Fruit fly (Drosophila melanogaster) whole organism, embryonic: ENCODE results near the gene Cyp18a1.

ENCODE experiments used
- Atf3 ChIP-seq: fragments of 200-800 bp; sonication (Bioruptor generic); optimal IDR thresholded peaks from 3 replicates; lab custom pipeline; 2016; ENCODE audit warnings: missing biosample characterization, missing genetic modification characterization
- CG10654 ChIP-seq: fragments of 200-800 bp; sonication (Bioruptor generic); optimal IDR thresholded peaks from 2 replicates; lab custom pipeline; 2016; ENCODE audit warnings: missing biosample characterization, missing genetic modification characterization
- CG11093 ChIP-seq: fragments of 200-800 bp; sonication (Bioruptor generic); IDR thresholded peaks from 3 replicates; pipeline ENCODE4 v1.3.6; 2022; ENCODE audit warnings: missing biosample characterization, missing genetic modification characterization
- CG11560 ChIP-seq: fragments of 200-800 bp; sonication (Bioruptor generic); IDR thresholded peaks from 3 replicates; pipeline ENCODE4 v1.3.6; 2022; ENCODE audit warnings: missing biosample characterization, missing genetic modification characterization
- CG13296 ChIP-seq: fragments of 200-800 bp; sonication (Bioruptor generic); optimal IDR thresholded peaks from 3 replicates; lab custom pipeline; 2018; ENCODE audit warnings: missing biosample characterization, mild to moderate bottlenecking, missing genetic modification characterization
- CG14050 ChIP-seq: fragments of 200-800 bp; sonication (Bioruptor generic); IDR thresholded peaks from 3 replicates; pipeline ENCODE4 v1.3.6; 2022; ENCODE audit warnings: missing biosample characterization, missing genetic modification characterization
- CG14441 ChIP-seq: fragments of 200-800 bp; sonication (Bioruptor generic); IDR thresholded peaks from 2 replicates; pipeline ENCODE4 v1.3.6; 2022; ENCODE audit warnings: missing biosample characterization, missing genetic modification characterization
- CG15479 ChIP-seq: fragments of 200-800 bp; sonication (Bioruptor generic); optimal IDR thresholded peaks from 3 replicates; lab custom pipeline; 2019; ENCODE audit warnings: missing biosample characterization, mild to moderate bottlenecking, missing genetic modification characterization, moderate library complexity
- CG1647 ChIP-seq: fragments of 200-800 bp; sonication (Bioruptor generic); optimal IDR thresholded peaks from 3 replicates; lab custom pipeline; 2016; ENCODE audit warnings: missing biosample characterization, missing genetic modification characterization
- CG16813 ChIP-seq: fragments of 200-800 bp; sonication (Bioruptor generic); IDR thresholded peaks from 3 replicates; pipeline ENCODE4 v1.3.6; 2022; ENCODE audit warnings: missing biosample characterization, missing genetic modification characterization; ENCODE audit not compliant: partially characterized antibody
- CG31224 ChIP-seq: fragments of 200-800 bp; sonication (Bioruptor generic); IDR thresholded peaks from 2 replicates; pipeline ENCODE4 v1.3.6; 2022; ENCODE audit warnings: missing biosample characterization, missing genetic modification characterization
- CG32772 ChIP-seq: fragments of 200-800 bp; sonication (Bioruptor generic); IDR thresholded peaks from 2 replicates; pipeline ENCODE4 v1.3.6; 2022; ENCODE audit warnings: missing biosample characterization, missing genetic modification characterization
- CG3995 ChIP-seq: fragments of 200-800 bp; sonication (Bioruptor generic); optimal IDR thresholded peaks from 3 replicates; lab custom pipeline; 2016; ENCODE audit warnings: missing biosample characterization, missing genetic modification characterization
- CG4328 ChIP-seq: fragments of 200-800 bp; sonication (Bioruptor generic); optimal IDR thresholded peaks from 3 replicates; lab custom pipeline; 2017; ENCODE audit warnings: missing biosample characterization, missing genetic modification reagents, missing genetic modification characterization
- CG4360 ChIP-seq: fragments of 200-800 bp; sonication (Bioruptor generic); IDR thresholded peaks from 2 replicates; pipeline ENCODE4 v1.3.6; 2022; ENCODE audit warnings: missing biosample characterization, missing genetic modification characterization
- CG43689 ChIP-seq: fragments of 200-800 bp; sonication (Bioruptor generic); IDR thresholded peaks from 2 replicates; pipeline ENCODE4 v1.3.6; 2022; ENCODE audit warnings: missing biosample characterization, missing genetic modification characterization
- CG4404 ChIP-seq: fragments of 200-800 bp; sonication (Bioruptor generic); IDR thresholded peaks from 2 replicates; pipeline ENCODE4 v1.3.6; 2022; ENCODE audit warnings: missing biosample characterization, missing genetic modification characterization
- CG4820 ChIP-seq: fragments of 200-800 bp; sonication (Bioruptor generic); optimal IDR thresholded peaks from 3 replicates; lab custom pipeline; 2016; ENCODE audit warnings: missing biosample characterization, missing genetic modification characterization
- CG6813 ChIP-seq: fragments of 200-800 bp; sonication (Bioruptor generic); optimal IDR thresholded peaks from 2 replicates; lab custom pipeline; 2017; ENCODE audit warnings: missing biosample characterization, missing genetic modification characterization, mild to moderate bottlenecking, moderate library complexity, missing genetic modification reagents
- CG6854 ChIP-seq: fragments of 200-800 bp; sonication (Bioruptor generic); optimal IDR thresholded peaks from 3 replicates; lab custom pipeline; 2017; ENCODE audit warnings: missing biosample characterization, mild to moderate bottlenecking, missing genetic modification characterization
- CG7271 ChIP-seq: fragments of 200-800 bp; sonication (Bioruptor generic); optimal IDR thresholded peaks from 2 replicates; lab custom pipeline; 2018; ENCODE audit warnings: missing biosample characterization, mild to moderate bottlenecking, missing genetic modification characterization, moderate library complexity
- CG7786 ChIP-seq: fragments of 200-800 bp; sonication (Bioruptor generic); optimal IDR thresholded peaks from 2 replicates; lab custom pipeline; 2016; ENCODE audit warnings: missing biosample characterization, missing genetic modification characterization
- CG8478 ChIP-seq: fragments of >200 bp; optimal IDR thresholded peaks from 2 replicates; lab custom pipeline; 2018
- D19A ChIP-seq: fragments of 200-800 bp; optimal IDR thresholded peaks from 3 replicates; lab custom pipeline; 2019; ENCODE audit warnings: missing biosample characterization, mild to moderate bottlenecking, missing genetic modification characterization, moderate library complexity
- E2f2 ChIP-seq: fragments of 200-800 bp; sonication (Bioruptor generic); IDR thresholded peaks from 2 replicates; pipeline ENCODE4 v1.3.6; 2022; ENCODE audit warnings: missing biosample characterization, missing genetic modification characterization
- Eip74EF ChIP-seq, 2 experiments: fragments of 200-800 bp in 1 of 2; fragments of >200 bp in 1 of 2; sonication (Bioruptor generic) in 1 of 2; optimal IDR thresholded peaks; 2 replicates each; lab custom pipeline; 2017 to 2019; ENCODE audit warnings: missing biosample characterization in 2 of 2, missing genetic modification characterization in 2 of 2, mild to moderate bottlenecking in 1 of 2, moderate library complexity in 1 of 2
- HHEX ChIP-seq: fragments of 200-800 bp; sonication (Bioruptor generic); optimal IDR thresholded peaks from 3 replicates; lab custom pipeline; 2017; ENCODE audit warnings: missing biosample characterization, mild to moderate bottlenecking, missing genetic modification characterization, missing genetic modification reagents
- HLH3B ChIP-seq: fragments of 200-800 bp; sonication (Bioruptor generic); IDR thresholded peaks from 2 replicates; pipeline ENCODE4 v1.3.6; 2022; ENCODE audit warnings: missing biosample characterization, missing genetic modification characterization
- Hr3 ChIP-seq: fragments of 200-800 bp; sonication (Bioruptor generic); optimal IDR thresholded peaks from 3 replicates; lab custom pipeline; 2016; ENCODE audit warnings: missing biosample characterization, missing genetic modification characterization
- Jarid2 ChIP-seq: fragments of 200-800 bp; sonication (Bioruptor generic); optimal IDR thresholded peaks from 3 replicates; lab custom pipeline; 2017; ENCODE audit warnings: mild to moderate bottlenecking, missing biosample characterization, missing genetic modification reagents, missing genetic modification characterization
- Meics ChIP-seq: fragments of 200-800 bp; sonication (Bioruptor generic); optimal IDR thresholded peaks from 2 replicates; lab custom pipeline; 2017; ENCODE audit warnings: missing biosample characterization, mild to moderate bottlenecking, missing genetic modification characterization
- Myb ChIP-seq: fragments of 200-800 bp; sonication (Bioruptor generic); optimal IDR thresholded peaks from 2 replicates; lab custom pipeline; 2016; ENCODE audit warnings: missing biosample characterization, missing genetic modification characterization
- Ptx1 ChIP-seq: fragments of 200-800 bp; sonication (Bioruptor generic); IDR thresholded peaks from 2 replicates; pipeline ENCODE4 v1.3.6; 2022; ENCODE audit warnings: missing biosample characterization, missing genetic modification characterization
- Sox102F ChIP-seq: fragments of 200-800 bp; sonication (Bioruptor generic); optimal IDR thresholded peaks from 2 replicates; lab custom pipeline; 2018; ENCODE audit warnings: missing biosample characterization, mild to moderate bottlenecking, missing genetic modification characterization, moderate library complexity
- Xbp1 ChIP-seq: fragments of 200-800 bp; sonication (Bioruptor generic); optimal IDR thresholded peaks from 3 replicates; lab custom pipeline; 2016; ENCODE audit warnings: missing biosample characterization, mild to moderate bottlenecking, missing genetic modification characterization
- ase ChIP-seq: fragments of 200-800 bp; sonication (Bioruptor generic); IDR thresholded peaks from 3 replicates; pipeline ENCODE4 v1.3.6; 2022; ENCODE audit warnings: missing biosample characterization, missing genetic modification characterization
- chm ChIP-seq: fragments of 200-800 bp; sonication (Bioruptor generic); IDR thresholded peaks from 2 replicates; pipeline ENCODE4 v1.3.6; 2022; ENCODE audit warnings: missing biosample characterization, missing genetic modification characterization
- dimm ChIP-seq: fragments of 200-800 bp; sonication (Bioruptor generic); IDR thresholded peaks from 2 replicates; pipeline ENCODE4 v1.3.6; 2022; ENCODE audit warnings: missing biosample characterization, missing genetic modification characterization
- exex ChIP-seq: fragments of 200-800 bp; sonication (Bioruptor generic); optimal IDR thresholded peaks from 4 replicates; lab custom pipeline; 2018; ENCODE audit warnings: missing biosample characterization, mild to moderate bottlenecking, missing genetic modification characterization, moderate library complexity
- gcm ChIP-seq: fragments of 200-800 bp; sonication (Bioruptor generic); optimal IDR thresholded peaks from 2 replicates; lab custom pipeline; 2019; ENCODE audit warnings: missing biosample characterization, mild to moderate bottlenecking, missing genetic modification characterization, moderate library complexity
- gsb ChIP-seq: fragments of 200-800 bp; sonication (Bioruptor generic); IDR thresholded peaks from 2 replicates; pipeline ENCODE4 v1.3.6; 2022; ENCODE audit warnings: missing biosample characterization, missing genetic modification characterization
- h ChIP-seq: fragments of >200 bp; optimal IDR thresholded peaks from 2 replicates; lab custom pipeline; 2017
- insv ChIP-seq, 2 experiments: fragments of 200-800 bp; sonication (Bioruptor generic); optimal IDR thresholded peaks; 3 replicates each; lab custom pipeline; 2016 to 2018; ENCODE audit warnings: missing biosample characterization in 2 of 2, missing genetic modification characterization in 2 of 2
- inv ChIP-seq: fragments of 200-800 bp; sonication (Bioruptor generic); IDR thresholded peaks from 2 replicates; pipeline ENCODE4 v1.3.6; 2022; ENCODE audit warnings: missing biosample characterization, missing genetic modification characterization; ENCODE audit not compliant: partially characterized antibody
- kay ChIP-seq: fragments of 200-800 bp; sonication (Bioruptor generic); optimal IDR thresholded peaks from 2 replicates; lab custom pipeline; 2016; ENCODE audit warnings: missing biosample characterization, missing genetic modification characterization
- shn ChIP-seq: fragments of 200-800 bp; sonication (Bioruptor generic); optimal IDR thresholded peaks from 3 replicates; lab custom pipeline; 2016; ENCODE audit warnings: missing biosample characterization, missing genetic modification characterization
- sisA ChIP-seq: fragments of 200-800 bp; sonication (Bioruptor generic); IDR thresholded peaks from 2 replicates; pipeline ENCODE4 v1.3.6; 2022; ENCODE audit warnings: missing biosample characterization, missing genetic modification characterization
- sob ChIP-seq: fragments of 200-800 bp; sonication (Bioruptor generic); IDR thresholded peaks from 2 replicates; pipeline ENCODE4 v1.3.6; 2022; ENCODE audit warnings: missing biosample characterization, missing genetic modification characterization
- tin ChIP-seq: fragments of 200-800 bp; sonication (Bioruptor generic); optimal IDR thresholded peaks from 3 replicates; lab custom pipeline; 2016; ENCODE audit warnings: missing biosample characterization, missing genetic modification characterization
- trem ChIP-seq: fragments of 200-800 bp; optimal IDR thresholded peaks from 3 replicates; lab custom pipeline; 2019; ENCODE audit warnings: missing biosample characterization, mild to moderate bottlenecking, missing genetic modification characterization, moderate library complexity
- wek ChIP-seq: fragments of 200-800 bp; sonication (Bioruptor generic); optimal IDR thresholded peaks from 3 replicates; lab custom pipeline; 2018; ENCODE audit warnings: missing biosample characterization, mild to moderate bottlenecking, missing genetic modification characterization, moderate library complexity
- zfh1 ChIP-seq: fragments of 200-800 bp; sonication (Bioruptor generic); IDR thresholded peaks from 3 replicates; pipeline ENCODE4 v1.3.6; 2022; ENCODE audit warnings: missing biosample characterization, missing genetic modification characterization

Cyp18a1 gene

DNA sequence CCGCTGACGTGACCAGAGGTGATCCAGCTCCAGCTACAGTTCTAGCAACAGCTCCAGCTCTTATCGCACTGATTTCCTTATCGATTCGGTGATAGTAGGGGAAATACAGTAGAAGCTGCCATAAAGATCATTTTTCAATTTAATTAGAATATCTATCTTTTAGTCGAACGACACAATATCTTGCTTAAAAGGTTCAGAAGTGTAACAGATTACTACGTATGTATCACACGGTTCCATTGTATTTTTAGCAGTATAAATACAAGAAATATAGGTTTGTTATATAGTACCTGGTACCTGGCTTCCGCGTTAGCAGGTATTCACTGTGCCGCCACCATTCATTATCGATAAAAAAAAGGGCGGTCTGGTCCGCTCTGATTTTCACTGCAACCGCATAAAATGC, 48.0 kb downstream of the Cyp18a1 start (continued):
- TF ChIP-seq Atf3 (GFP tag; lab: Kevin White, UChicago) (peak; percentile 59), dimm (GFP tag; lab: Robert Waterston, UW) (no peak), HLH3B (peak; percentile 80), zfh1 (GFP tag; lab: Robert Waterston, UW) (peak; percentile 79), Ptx1 (GFP tag; lab: Robert Waterston, UW) (peak; percentile 81), CG1647 (peak; percentile 76), CG15479 (GFP tag; lab: Kevin White, UChicago) (no peak), Eip74EF (GFP tag; optimal IDR thresholded peaks at IDR 0.05; lab: Kevin White, UChicago) (peak in 1 of 2 experiments; percentile 25), CG11560 (tag; lab: Robert Waterston, UW) (peak; percentile 36; the same call in 1 of the 3 replicates), CG43689 (GFP tag; lab: Robert Waterston, UW) (peak; percentile 44; the same call in 1 of the 2 replicates), CG3995 (GFP tag; lab: Kevin White, UChicago) (peak; percentile 41), chm (GFP tag; lab: Robert Waterston, UW) (peak; percentile 70; the same call in 1 of the 2 replicates), gcm (GFP tag; lab: Kevin White, UChicago) (peak; percentile 77), CG11093 (GFP tag; lab: Robert Waterston, UW) (no peak; the same call in 2 of the 3 replicates), insv (GFP tag; optimal IDR thresholded peaks at IDR 0.05; lab: Kevin White, UChicago) (no peak), CG4404 (GFP tag; lab: Robert Waterston, UW) (peak; percentile 59), CG6854 (GFP tag; lab: Kevin White, UChicago) (peak; percentile 63), tin (GFP tag; lab: Kevin White, UChicago) (peak; percentile 80), ase (GFP tag; lab: Robert Waterston, UW) (peak; percentile 62; the same call in 1 of the 3 replicates), sob (peak; percentile 79), Myb (GFP tag; lab: Kevin White, UChicago) (peak; percentile 48), CG7786 (GFP tag; lab: Kevin White, UChicago) (peak; percentile 77), Sox102F (GFP tag; lab: Kevin White, UChicago) (peak; percentile 89), E2f2 (GFP tag; lab: Robert Waterston, UW) (peak; percentile 53; the same call in 1 of the 2 replicates), CG14441 (GFP tag; lab: Robert Waterston, UW) (peak; percentile 81), gsb (GFP tag; lab: Robert Waterston, UW) (peak; percentile 61), trem (tag; lab: Kevin White, UChicago) (peak; percentile 56), CG16813 (no peak), D19A (tag; lab: Kevin White, UChicago) (peak; percentile 79), Hr3 (GFP tag; lab: Kevin White, UChicago) (peak; percentile 69), Meics (GFP tag; lab: Kevin White, UChicago) (peak; percentile 84), CG4328 (GFP tag; lab: Kevin White, UChicago) (peak; percentile 68), Xbp1 (peak; percentile 85), CG32772 (GFP tag; lab: Robert Waterston, UW) (peak; percentile 80), sisA (GFP tag; lab: Robert Waterston, UW) (peak; percentile 83), inv (no peak), shn (GFP tag; lab: Kevin White, UChicago) (peak; percentile 17), CG31224 (GFP tag; lab: Robert Waterston, UW) (peak; percentile 56), CG4360 (GFP tag; lab: Robert Waterston, UW) (0 out of 2 replicates have a peak, but pooled peaks have one; percentile 33), CG8478 (no peak), kay (GFP tag; lab: Kevin White, UChicago) (no peak), h (lab: Kevin White, UChicago) (no peak), CG13296 (peak; percentile 87), CG7271 (peak; percentile 32), exex (peak; percentile 67), HHEX (GFP tag; lab: Kevin White, UChicago) (peak; percentile 78), wek (GFP tag; lab: Kevin White, UChicago) (peak; percentile 49), Jarid2 (GFP tag; lab: Kevin White, UChicago) (no peak), CG4820 (peak; percentile 79), CG10654 (GFP tag; lab: Kevin White, UChicago) (peak; percentile 56), CG6813 (peak; percentile 71), CG14050 (GFP tag; lab: Robert Waterston, UW) (peak; percentile 57; the same call in 2 of the 3 replicates)
